Fruit fly (Drosophila melanogaster): ENCODE measurements around the gene CG14195.
A peak's percentile ranks its signal among the peaks of the same experiment; 100 is the strongest.

Gene CG14195

DNA sequence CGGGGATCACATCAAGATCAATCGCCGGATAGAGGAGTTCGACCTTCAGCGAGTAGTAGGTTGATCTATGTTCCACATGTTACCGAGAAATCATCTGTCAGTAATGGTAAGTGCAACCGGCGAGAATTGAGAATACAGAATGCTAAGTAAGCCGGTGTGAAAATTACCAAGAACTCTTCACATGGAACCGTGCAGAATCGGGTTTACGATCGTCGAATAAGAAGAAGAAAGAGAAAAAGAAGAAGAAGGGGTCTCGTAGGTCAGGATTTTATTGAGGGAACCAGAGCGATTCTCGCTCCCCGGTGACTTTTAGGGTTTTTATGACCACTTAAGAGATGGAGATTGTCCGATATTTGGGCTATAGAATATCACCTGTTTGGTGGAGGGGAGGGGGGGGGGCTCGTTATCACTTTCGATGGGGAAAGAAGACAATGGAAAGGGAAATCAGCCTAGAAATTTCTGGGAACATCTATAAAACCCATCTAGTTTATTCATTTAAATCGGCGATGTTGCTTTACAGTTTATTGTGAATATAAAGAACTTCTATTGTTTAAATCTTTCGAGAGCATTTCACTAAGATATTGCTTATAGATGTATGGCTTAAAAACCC, 9.2 kb upstream of the CG14195 start:
- no peak for TF ChIP-seq CG9948 (tag; optimal IDR thresholded peaks at IDR 0.05)
- TF ChIP-seq rn (GFP tag; IDR thresholded peaks at IDR 0.05) = no peak
- TF ChIP-seq CG10348 (GFP tag; IDR thresholded peaks at IDR 0.05) = no peak
- TF ChIP-seq CG4496 (GFP tag; IDR thresholded peaks at IDR 0.05) = no peak
- no peak for TF ChIP-seq CG8159 (tag; optimal IDR thresholded peaks at IDR 0.05)
- no peak for TF ChIP-seq CG17806 (tag; optimal IDR thresholded peaks at IDR 0.05)
- no peak for TF ChIP-seq Ets98B (GFP tag; IDR thresholded peaks at IDR 0.05)
- no peak for TF ChIP-seq CG13204 (GFP tag; optimal IDR thresholded peaks at IDR 0.05)
- TF ChIP-seq CG14655 (GFP tag; optimal IDR thresholded peaks at IDR 0.05) = no peak
- no peak for TF ChIP-seq CG32121 (GFP tag; IDR thresholded peaks at IDR 0.05)
- no peak for TF ChIP-seq CG8301 (tag; optimal IDR thresholded peaks at IDR 0.05)
- no peak for TF ChIP-seq gl (tag; optimal IDR thresholded peaks at IDR 0.05)

DNA sequence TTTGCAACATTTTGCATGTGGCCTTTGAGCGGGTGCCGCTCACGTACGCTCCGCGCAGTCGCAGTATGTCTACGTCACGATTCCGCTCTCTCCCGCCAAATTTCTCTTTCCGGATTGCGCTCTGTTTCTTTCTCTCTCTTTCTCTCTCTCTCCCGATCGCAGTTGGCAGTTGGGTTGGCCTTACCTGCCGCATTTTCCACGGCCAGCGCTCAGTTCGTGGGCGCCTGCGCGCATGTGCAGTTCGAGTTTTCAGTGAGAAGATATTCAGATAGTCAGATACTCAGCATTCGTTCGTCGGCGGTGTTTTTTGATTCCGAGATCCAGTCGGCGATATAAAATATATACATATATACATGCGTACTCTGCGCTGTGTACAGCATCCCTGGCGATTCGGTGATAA, 8.5 kb upstream of the CG14195 start, which contains the start of gene CG7884:
TSS of gene CG7884 (plus strand) at position 208 of the 400 bp plus-strand sequence.
- TF ChIP-seq Ets98B (GFP tag; IDR thresholded peaks at IDR 0.05) (peak; percentile 22; the same call in 1 of the 2 replicates), CG4496 (GFP tag; IDR thresholded peaks at IDR 0.05) (peak; percentile 69), Pif1A (GFP tag; optimal IDR thresholded peaks at IDR 0.05) (peak; percentile 19), Pif1B (GFP tag; optimal IDR thresholded peaks at IDR 0.05) (peak; percentile 53), CG8301 (tag; optimal IDR thresholded peaks at IDR 0.05) (no peak), CG12605 (GFP tag; IDR thresholded peaks at IDR 0.05) (0 out of 2 replicates have a peak, but pooled peaks have one; percentile 9), EcR (GFP tag; optimal IDR thresholded peaks at IDR 0.05) (peak; percentile 12), gl (tag; optimal IDR thresholded peaks at IDR 0.05) (no peak), CG13204 (GFP tag; optimal IDR thresholded peaks at IDR 0.05) (peak; percentile 64), CG34367 (tag; optimal IDR thresholded peaks at IDR 0.05) (no peak)

DNA sequence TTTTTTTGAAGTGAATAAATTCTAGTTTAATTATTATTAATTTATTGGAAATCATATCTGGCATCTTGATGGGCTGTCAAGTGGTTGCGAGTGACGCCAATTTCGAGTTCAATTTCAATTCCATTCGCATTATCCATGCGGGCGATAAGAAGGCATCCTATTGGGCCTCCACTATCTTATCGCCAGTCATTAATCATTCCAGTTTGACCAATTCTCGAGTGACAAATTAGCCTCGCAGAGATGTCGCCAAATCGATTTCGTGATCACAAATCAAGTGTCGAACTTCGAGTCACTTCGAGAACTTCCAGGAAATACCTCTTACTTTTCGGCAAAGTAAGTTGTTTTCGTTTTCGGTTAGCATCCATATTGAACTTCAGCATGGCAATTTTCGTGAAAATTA, 4.8 kb upstream of the CG14195 start:
- no peak for TF ChIP-seq Ets98B (GFP tag; IDR thresholded peaks at IDR 0.05)
- no peak for TF ChIP-seq CG17806 (tag; optimal IDR thresholded peaks at IDR 0.05)
- no peak for TF ChIP-seq CG12605 (GFP tag; IDR thresholded peaks at IDR 0.05)
- TF ChIP-seq Snoo (tag; optimal IDR thresholded peaks at IDR 0.05) = no peak

DNA sequence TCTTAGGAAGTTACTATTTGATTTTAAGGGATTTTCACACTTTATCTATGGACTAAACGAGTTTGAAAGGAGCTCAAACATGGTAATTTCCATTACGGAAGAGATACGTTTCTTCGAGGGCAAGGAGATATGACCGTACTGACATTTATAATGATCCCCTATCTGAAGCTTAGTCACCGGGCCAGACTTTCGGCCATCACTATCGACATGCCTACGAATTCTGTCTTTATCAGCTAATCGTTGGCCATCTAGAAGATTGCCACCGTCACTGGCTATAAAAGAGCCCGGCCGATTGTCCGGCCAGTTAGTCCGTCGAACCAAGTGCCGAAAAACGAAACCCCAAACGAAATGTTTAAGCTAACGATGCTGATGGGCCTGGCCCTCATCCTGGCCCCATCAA, 3.3 kb upstream of the CG14195 start, which contains the start of gene Muc18B:
TSS of gene Muc18B (plus strand) at position 301 of the 400 bp plus-strand sequence.
- no peak for TF ChIP-seq CG14655 (GFP tag; optimal IDR thresholded peaks at IDR 0.05)
- no peak for TF ChIP-seq CG4496 (GFP tag; IDR thresholded peaks at IDR 0.05)

DNA sequence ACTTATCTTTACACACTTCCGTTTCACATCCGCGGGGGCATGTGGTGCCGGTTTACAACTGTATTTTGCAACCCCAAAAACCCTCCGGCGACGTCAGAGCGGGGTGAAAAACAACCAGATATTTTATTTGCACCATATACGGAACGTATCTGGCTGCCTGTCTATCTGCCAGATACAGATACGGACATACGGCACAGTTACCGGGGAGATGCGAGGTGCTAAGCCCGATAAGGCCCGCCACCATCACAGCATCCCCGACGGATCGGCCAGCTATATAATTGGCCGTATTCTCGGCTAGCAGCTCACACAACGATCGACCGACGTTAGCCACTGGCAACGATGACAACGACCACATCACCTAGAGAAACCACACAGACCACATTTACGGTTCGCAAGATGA, 1.1 kb upstream of the CG14195 start, which contains the start of gene Mur18B:
TSS of gene Mur18B (plus strand) at position 301 of the 400 bp plus-strand sequence.
- no peak for TF ChIP-seq CG10348 (GFP tag; IDR thresholded peaks at IDR 0.05)
- no peak for TF ChIP-seq D1 (tag; optimal IDR thresholded peaks at IDR 0.05)
- TF ChIP-seq CG8159 (tag; optimal IDR thresholded peaks at IDR 0.05) = no peak
- TF ChIP-seq rn (GFP tag; IDR thresholded peaks at IDR 0.05) = no peak
- TF ChIP-seq Pif1B (GFP tag; optimal IDR thresholded peaks at IDR 0.05) = no peak
- TF ChIP-seq CG32121 (GFP tag; IDR thresholded peaks at IDR 0.05) = no peak

DNA sequence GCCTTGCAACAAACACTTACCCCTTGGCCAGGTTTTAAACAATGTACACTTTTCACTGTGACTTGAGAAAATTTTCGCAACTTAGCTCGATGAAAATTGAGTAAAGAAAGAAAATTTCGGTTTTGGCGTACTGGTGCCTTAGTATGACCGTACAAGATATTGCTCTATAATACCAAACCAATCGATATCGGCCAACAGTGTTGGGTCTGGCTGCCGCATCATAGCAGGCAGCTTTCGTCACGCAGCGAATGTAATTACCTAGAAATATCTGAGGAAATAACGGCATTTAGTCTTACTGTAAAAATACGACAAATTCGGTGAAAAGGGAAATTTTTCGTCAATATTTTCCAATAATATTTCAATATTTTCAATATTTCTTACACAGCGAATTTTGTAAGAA, 3.9 kb downstream of the CG14195 start, which contains the start of gene Ulp1:
TSS of gene Ulp1 (minus strand) at position 174 of the 400 bp plus-strand sequence.
- TF ChIP-seq CG17806 (tag; optimal IDR thresholded peaks at IDR 0.05) (no peak), CG8159 (tag; optimal IDR thresholded peaks at IDR 0.05) (no peak), CG4496 (GFP tag; IDR thresholded peaks at IDR 0.05) (0 out of 3 replicates have a peak, but pooled peaks have one; percentile 11), D1 (tag; optimal IDR thresholded peaks at IDR 0.05) (peak; percentile 62)

DNA sequence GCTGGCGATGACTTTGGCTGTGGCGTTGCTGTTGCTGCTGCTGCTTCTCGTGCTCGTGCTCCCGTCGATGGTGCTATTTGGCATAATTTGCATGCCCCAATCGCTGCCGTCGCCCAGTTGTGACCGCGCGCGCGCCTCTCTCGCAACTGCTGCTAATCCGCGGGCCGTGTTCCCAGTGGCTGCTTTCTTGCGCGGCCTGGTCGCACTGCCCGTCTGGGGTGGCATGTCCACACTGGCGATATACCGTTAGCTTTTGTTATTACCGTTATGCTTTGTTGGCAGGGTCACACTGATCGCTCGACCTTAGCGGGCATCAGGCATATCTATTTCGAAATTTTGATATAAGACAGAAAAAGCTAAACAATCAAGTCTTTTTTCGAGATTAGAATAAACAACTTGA, 10.3 kb downstream of the CG14195 start, which contains the start of gene CG7990:
TSS of gene CG7990 (minus strand) at position 350 of the 400 bp plus-strand sequence.
- TF ChIP-seq CG8301 (tag; optimal IDR thresholded peaks at IDR 0.05) = no peak
- no peak for TF ChIP-seq CG9948 (tag; optimal IDR thresholded peaks at IDR 0.05)
- TF ChIP-seq fd96Ca (GFP tag; IDR thresholded peaks at IDR 0.05) = no peak
- no peak for TF ChIP-seq CG10348 (GFP tag; IDR thresholded peaks at IDR 0.05)
- TF ChIP-seq rn (GFP tag; IDR thresholded peaks at IDR 0.05) = no peak
- no peak for TF ChIP-seq Ets98B (GFP tag; IDR thresholded peaks at IDR 0.05)
- no peak for TF ChIP-seq CG34367 (tag; optimal IDR thresholded peaks at IDR 0.05)
- TF ChIP-seq CG12605 (GFP tag; IDR thresholded peaks at IDR 0.05) = no peak
- no peak for TF ChIP-seq CG4496 (GFP tag; IDR thresholded peaks at IDR 0.05)
- TF ChIP-seq CG14655 (GFP tag; optimal IDR thresholded peaks at IDR 0.05) = no peak
- TF ChIP-seq CG13204 (GFP tag; optimal IDR thresholded peaks at IDR 0.05) = no peak
- TF ChIP-seq Snoo (tag; optimal IDR thresholded peaks at IDR 0.05) = no peak
- TF ChIP-seq CG15710 (tag; optimal IDR thresholded peaks at IDR 0.05) = no peak
- no peak for TF ChIP-seq CG32121 (GFP tag; IDR thresholded peaks at IDR 0.05)
- no peak for TF ChIP-seq CG8159 (tag; optimal IDR thresholded peaks at IDR 0.05)
- no peak for TF ChIP-seq EcR (GFP tag; optimal IDR thresholded peaks at IDR 0.05)
- TF ChIP-seq gl (tag; optimal IDR thresholded peaks at IDR 0.05) = no peak
- TF ChIP-seq Pif1B (GFP tag; optimal IDR thresholded peaks at IDR 0.05) = no peak
- no peak for TF ChIP-seq Pif1A (GFP tag; optimal IDR thresholded peaks at IDR 0.05)
